Worm (Caenorhabditis elegans) whole organism, dauer: Measurements from ENCODE around the gene glrx-21.

Experiments
- unc-62 ChIP-seq: sonication (generic microtip); optimal IDR thresholded peaks from 2 replicates; lab custom pipeline; 2017; ENCODE audit warnings: missing biosample characterization, missing genetic modification reagents, missing genetic modification characterization

glrx-21 gene

ce11 chrIII:5346017-5346416 lies at the start of gene glrx-21:
Gene glrx-21 (minus strand): TSS chrIII:5346117.
- TF ChIP-seq unc-62 (GFP tag; lab: Kevin White, UChicago): no peak

ce11 chrIII:5389365-5389764 lies 43.4 kb upstream of the glrx-21 start:
- TF ChIP-seq unc-62 (GFP tag; lab: Kevin White, UChicago): no peak

- no peak for TF ChIP-seq unc-62 (GFP tag; lab: Kevin White, UChicago)
Observed at ce11 chrIII:5388113-5388512, 42.2 kb upstream of the glrx-21 start.

ce11 chrIII:5385315-5385714 lies 39.4 kb upstream of the glrx-21 start, which contains the start of gene Y32H12A.7:
Gene Y32H12A.7 (minus strand): TSS chrIII:5385415.
- no peak for TF ChIP-seq unc-62 (GFP tag; lab: Kevin White, UChicago)

- no peak for TF ChIP-seq unc-62 (GFP tag; lab: Kevin White, UChicago)
Observed at ce11 chrIII:5382073-5382472, 36.2 kb upstream of the glrx-21 start, which contains the start of gene Y32H12A.6. Gene Y32H12A.6 (minus strand): TSS chrIII:5382173.

ce11 chrIII:5380554-5380953 lies 34.6 kb upstream of the glrx-21 start:
- no peak for TF ChIP-seq unc-62 (GFP tag; lab: Kevin White, UChicago)

ce11 chrIII:5379879-5380331 lies 34.0 kb upstream of the glrx-21 start, which contains the start of gene paqr-2:
Gene paqr-2 (minus strand): TSS chrIII:5379929.
- TF ChIP-seq unc-62 (GFP tag; lab: Kevin White, UChicago): no peak

- no peak for TF ChIP-seq unc-62 (GFP tag; lab: Kevin White, UChicago)
Observed at ce11 chrIII:5375001-5375532, 29.1 kb upstream of the glrx-21 start.

- no peak for TF ChIP-seq unc-62 (GFP tag; lab: Kevin White, UChicago)
Observed at ce11 chrIII:5373715-5374114, 27.8 kb upstream of the glrx-21 start.

ce11 chrIII:5372884-5373283 lies 27.0 kb upstream of the glrx-21 start:
- no peak for TF ChIP-seq unc-62 (GFP tag; lab: Kevin White, UChicago)

ce11 chrIII:5371226-5371926 lies 25.5 kb upstream of the glrx-21 start, which contains the start of gene szy-2:
Gene szy-2 (minus strand): TSS chrIII:5371276.
- no peak for TF ChIP-seq unc-62 (GFP tag; lab: Kevin White, UChicago)

- TF ChIP-seq unc-62 (GFP tag; lab: Kevin White, UChicago): no peak
Observed at ce11 chrIII:5367995-5368899, 22.3 kb upstream of the glrx-21 start, which contains the start of gene dhs-9. Gene dhs-9 (minus strand): TSS chrIII:5368045.

- no peak for TF ChIP-seq unc-62 (GFP tag; lab: Kevin White, UChicago)
Observed at ce11 chrIII:5361909-5362308, 16.0 kb upstream of the glrx-21 start, which contains the start of gene Y32H12A.1. Gene Y32H12A.1 (plus strand): TSS chrIII:5362209.

ce11 chrIII:5349250-5349649 lies 3.3 kb upstream of the glrx-21 start, which contains the start of gene thoc-5:
Gene thoc-5 (minus strand): TSS chrIII:5349401.
- no peak for TF ChIP-seq unc-62 (GFP tag; lab: Kevin White, UChicago)

ce11 chrIII:5344561-5344960 lies 1.4 kb downstream of the glrx-21 start:
- TF ChIP-seq unc-62 (GFP tag; lab: Kevin White, UChicago): no peak
